Worm (Caenorhabditis elegans) whole organism, L2 larva: Measurements from ENCODE around the gene srx-62.

Experiments
- C34F6.9 ChIP-seq: fragments of 150-350 bp; optimal IDR thresholded peaks from 2 replicates; lab custom pipeline; 2014; ENCODE audit warnings: missing biosample characterization, missing genetic modification characterization
- F13H6.1 ChIP-seq: sonication (generic microtip); optimal IDR thresholded peaks from 2 replicates; lab custom pipeline; 2016; ENCODE audit warnings: missing genetic modification characterization, missing compliant biosample characterization
- R02D3.7 ChIP-seq: fragments of 150-350 bp; optimal IDR thresholded peaks from 2 replicates; lab custom pipeline; 2014; ENCODE audit warnings: missing biosample characterization, missing genetic modification characterization
- alr-1 ChIP-seq: fragments of 150-350 bp; optimal IDR thresholded peaks from 2 replicates; lab custom pipeline; 2014; ENCODE audit warnings: missing biosample characterization, missing genetic modification characterization
- blmp-1 ChIP-seq: sonication (generic microtip); optimal IDR thresholded peaks from 2 replicates; lab custom pipeline; 2017; ENCODE audit warnings: missing genetic modification characterization, mild to moderate bottlenecking, missing compliant biosample characterization, antibody characterized with exemption, moderate library complexity; ENCODE audit not compliant: insufficient read depth
- ceh-82 ChIP-seq: fragments of 150-350 bp; optimal IDR thresholded peaks from 2 replicates; lab custom pipeline; 2014; ENCODE audit warnings: missing biosample characterization, missing genetic modification characterization
- crh-2 ChIP-seq: sonication (generic microtip); optimal IDR thresholded peaks from 2 replicates; lab custom pipeline; 2017; ENCODE audit warnings: missing biosample characterization, missing genetic modification characterization
- dmd-4 ChIP-seq: sonication (generic microtip); optimal IDR thresholded peaks from 2 replicates; lab custom pipeline; 2017; ENCODE audit warnings: missing biosample characterization, missing genetic modification characterization
- egl-27 ChIP-seq: sonication (generic microtip); optimal IDR thresholded peaks from 3 replicates; lab custom pipeline; 2017; ENCODE audit warnings: missing biosample characterization, missing genetic modification reagents, missing genetic modification characterization
- fos-1 ChIP-seq: fragments of 150-350 bp; optimal IDR thresholded peaks from 2 replicates; lab custom pipeline; 2014; ENCODE audit warnings: missing biosample characterization, missing genetic modification characterization
- lin-13 ChIP-seq: fragments of 150-350 bp; optimal IDR thresholded peaks from 2 replicates; lab custom pipeline; 2014; ENCODE audit warnings: missing biosample characterization, missing genetic modification reagents, missing genetic modification characterization
- lin-39 ChIP-seq: fragments of 150-350 bp; optimal IDR thresholded peaks from 2 replicates; lab custom pipeline; 2014; ENCODE audit warnings: missing biosample characterization, missing genetic modification reagents, missing genetic modification characterization
- mab-5 ChIP-seq: fragments of 150-350 bp; optimal IDR thresholded peaks from 2 replicates; lab custom pipeline; 2014; ENCODE audit warnings: missing biosample characterization, missing genetic modification characterization
- mbf-1 ChIP-seq: sonication (generic microtip); optimal IDR thresholded peaks from 2 replicates; lab custom pipeline; 2017; ENCODE audit warnings: missing biosample characterization, missing genetic modification characterization
- mdl-1 ChIP-seq, 2 experiments: fragments of 150-350 bp in 1 of 2; sonication (generic microtip) in 1 of 2; optimal IDR thresholded peaks; 2 replicates each; lab custom pipeline; 2017; ENCODE audit warnings: missing biosample characterization in 2 of 2, missing genetic modification characterization in 2 of 2
- nhr-10 ChIP-seq: sonication (generic microtip); optimal IDR thresholded peaks from 2 replicates; lab custom pipeline; 2017; ENCODE audit warnings: missing biosample characterization, missing genetic modification characterization
- nhr-11 ChIP-seq: fragments of 150-350 bp; optimal IDR thresholded peaks from 2 replicates; lab custom pipeline; 2014; ENCODE audit warnings: missing biosample characterization, missing genetic modification characterization
- nhr-129 ChIP-seq: fragments of 150-350 bp; optimal IDR thresholded peaks from 2 replicates; lab custom pipeline; 2014; ENCODE audit warnings: missing biosample characterization, missing genetic modification characterization
- nhr-21 ChIP-seq: fragments of 150-350 bp; optimal IDR thresholded peaks from 2 replicates; lab custom pipeline; 2014; ENCODE audit warnings: missing biosample characterization, missing genetic modification characterization
- nhr-23 ChIP-seq: fragments of 150-350 bp; optimal IDR thresholded peaks from 2 replicates; lab custom pipeline; 2014; ENCODE audit warnings: missing biosample characterization, missing genetic modification reagents, missing genetic modification characterization
- nhr-237 ChIP-seq: fragments of 150-350 bp; optimal IDR thresholded peaks from 2 replicates; lab custom pipeline; 2014; ENCODE audit warnings: missing biosample characterization, missing genetic modification characterization
- nhr-77 ChIP-seq: fragments of 150-350 bp; optimal IDR thresholded peaks from 2 replicates; lab custom pipeline; 2014; ENCODE audit warnings: missing biosample characterization, missing genetic modification characterization
- peb-1 ChIP-seq: fragments of 150-350 bp; optimal IDR thresholded peaks from 2 replicates; lab custom pipeline; 2014; ENCODE audit warnings: missing biosample characterization, missing genetic modification characterization
- sem-4 ChIP-seq: fragments of 150-350 bp; optimal IDR thresholded peaks from 2 replicates; lab custom pipeline; 2014; ENCODE audit warnings: missing biosample characterization, missing genetic modification reagents, missing genetic modification characterization
- skn-1 ChIP-seq: sonication (generic microtip); optimal IDR thresholded peaks from 2 replicates; lab custom pipeline; 2017; ENCODE audit warnings: missing biosample characterization, missing genetic modification characterization
- sma-3 ChIP-seq: sonication (generic microtip); optimal IDR thresholded peaks from 2 replicates; lab custom pipeline; 2016; ENCODE audit warnings: missing genetic modification reagents, missing genetic modification characterization, missing compliant biosample characterization
- sma-9 ChIP-seq, 2 experiments: fragments of 150-350 bp in 1 of 2; sonication (generic microtip) in 1 of 2; optimal IDR thresholded peaks; 2 replicates each; lab custom pipeline; 2014 to 2016; ENCODE audit warnings: missing genetic modification characterization in 2 of 2, mild to moderate bottlenecking in 1 of 2, missing biosample characterization in 1 of 2, missing compliant biosample characterization in 1 of 2, missing genetic modification reagents in 1 of 2, moderate library complexity in 1 of 2
- unc-55 ChIP-seq: fragments of 150-350 bp; sonication (generic microtip); optimal IDR thresholded peaks from 3 replicates; lab custom pipeline; 2014; ENCODE audit warnings: missing biosample characterization, missing genetic modification reagents, missing genetic modification characterization
- unc-62 ChIP-seq: fragments of 150-350 bp; optimal IDR thresholded peaks from 2 replicates; lab custom pipeline; 2014; ENCODE audit warnings: missing biosample characterization, missing genetic modification reagents, missing genetic modification characterization
- zag-1 ChIP-seq: fragments of 150-350 bp; optimal IDR thresholded peaks from 2 replicates; lab custom pipeline; 2014; ENCODE audit warnings: missing biosample characterization, missing genetic modification characterization
- ztf-11 ChIP-seq: sonication (generic microtip); optimal IDR thresholded peaks from 2 replicates; lab custom pipeline; 2017; ENCODE audit warnings: missing biosample characterization, missing genetic modification characterization
- ztf-4 ChIP-seq: fragments of 150-350 bp; optimal IDR thresholded peaks from 2 replicates; lab custom pipeline; 2014; ENCODE audit warnings: missing biosample characterization, missing genetic modification characterization

Gene srx-62

DNA sequence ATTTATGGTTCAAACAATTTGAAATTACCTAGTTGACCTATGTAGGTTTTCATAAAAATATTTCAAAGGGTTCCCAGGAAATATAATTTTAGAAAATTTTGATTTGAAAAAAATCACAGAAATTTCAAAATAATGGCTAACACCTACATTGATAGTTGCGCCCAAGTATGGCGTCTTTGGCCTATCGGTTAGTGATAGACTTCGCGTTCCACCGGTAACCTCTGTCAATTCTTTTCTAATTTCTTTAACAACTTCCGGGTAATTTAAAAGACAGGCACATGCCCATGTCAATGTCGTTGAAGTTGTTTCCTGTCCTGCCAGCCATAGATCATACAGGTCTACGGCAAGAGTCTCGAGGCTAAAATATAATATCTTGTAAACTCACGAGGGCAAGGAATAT is 26.8 kb downstream of the srx-62 start:
- TF ChIP-seq sma-9 (GFP tag; optimal IDR thresholded peaks at IDR 0.05; lab: Kevin White, UChicago) (no peak), sma-9 (tag; optimal IDR thresholded peaks at IDR 0.05; lab: Kevin White, UChicago) (no peak), lin-39 (tag; lab: Kevin White, UChicago) (no peak), dmd-4 (tag; lab: Kevin White, UChicago) (no peak), peb-1 (tag; lab: Kevin White, UChicago) (no peak), nhr-10 (tag; lab: Kevin White, UChicago) (no peak), mdl-1 (tag; optimal IDR thresholded peaks at IDR 0.05; lab: Kevin White, UChicago) (no peak), mab-5 (tag; lab: Kevin White, UChicago) (no peak), unc-55 (GFP tag; lab: Kevin White, UChicago) (no peak), ztf-11 (tag; lab: Kevin White, UChicago) (no peak), fos-1 (tag; lab: Kevin White, UChicago) (no peak), nhr-129 (tag; lab: Kevin White, UChicago) (no peak), F13H6.1 (no peak), R02D3.7 (tag; lab: Kevin White, UChicago) (no peak), nhr-21 (tag; lab: Kevin White, UChicago) (no peak)

- no peak for TF ChIP-seq lin-13 (GFP tag; lab: Kevin White, UChicago)
- TF ChIP-seq nhr-237 = no peak
- no peak for TF ChIP-seq ceh-82 (tag; lab: Kevin White, UChicago)
- no peak for TF ChIP-seq blmp-1
- peak; percentile 31 for TF ChIP-seq sma-9 (GFP tag; optimal IDR thresholded peaks at IDR 0.05; lab: Kevin White, UChicago)
- TF ChIP-seq sma-9 (tag; optimal IDR thresholded peaks at IDR 0.05; lab: Kevin White, UChicago) = no peak
- no peak for TF ChIP-seq nhr-11
- TF ChIP-seq, all 48 proteins: peak for 1
Measured at ce11 chrV:3967762-3968161, 28.0 kb downstream of the srx-62 start, which contains the start of gene cyp-34A8. TSS of gene cyp-34A8 (minus strand) at chrV:3967823.

- TF ChIP-seq lin-13 (GFP tag; lab: Kevin White, UChicago) = no peak
- TF ChIP-seq peb-1 (tag; lab: Kevin White, UChicago) = no peak
- no peak for TF ChIP-seq lin-39 (tag; lab: Kevin White, UChicago)
- TF ChIP-seq blmp-1 = no peak
- no peak for TF ChIP-seq fos-1 (tag; lab: Kevin White, UChicago)
- TF ChIP-seq alr-1 (tag; lab: Kevin White, UChicago) = no peak
- TF ChIP-seq nhr-11 = no peak
Measured at ce11 chrV:3963715-3964114, 32.0 kb downstream of the srx-62 start, which contains the start of gene cyp-34A7. TSS of gene cyp-34A7 (minus strand) at chrV:3963815.

DNA sequence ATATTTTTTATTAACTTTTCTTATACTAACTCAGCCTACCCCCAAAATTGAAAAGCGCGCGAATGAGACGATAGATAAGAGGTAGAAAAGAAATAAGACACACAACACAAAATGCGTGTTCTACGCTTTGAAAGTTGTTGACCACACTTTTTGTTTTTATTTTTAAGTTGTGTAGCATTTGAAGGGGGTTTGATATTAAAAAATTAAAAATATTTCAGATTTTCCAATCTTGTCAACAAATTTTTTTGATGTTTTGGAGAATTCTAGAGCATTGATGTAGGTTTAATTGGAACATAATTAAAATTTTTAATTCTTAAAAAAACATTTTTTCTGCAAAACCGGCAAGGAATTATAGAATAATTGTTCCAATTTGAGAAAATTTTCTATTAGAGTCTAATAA is 34.5 kb downstream of the srx-62 start, which contains the start of gene cyp-34A6:
TSS of gene cyp-34A6 (minus strand) at position 101 of the 400 bp plus-strand sequence.
- TF ChIP-seq mbf-1 (no peak), ceh-82 (tag; lab: Kevin White, UChicago) (no peak), lin-39 (tag; lab: Kevin White, UChicago) (no peak), unc-62 (no peak), egl-27 (tag; lab: Kevin White, UChicago) (no peak), nhr-23 (tag; lab: Kevin White, UChicago) (no peak), zag-1 (no peak), mdl-1 (tag; optimal IDR thresholded peaks at IDR 0.05; lab: Kevin White, UChicago) (no peak)

ce11 chrV:3957608-3958007 is 38.1 kb downstream of the srx-62 start, which contains the start of gene cyp-34A5:
TSS of gene cyp-34A5 (minus strand) at chrV:3957708.
- TF ChIP-seq nhr-21 (tag; lab: Kevin White, UChicago) (no peak), mab-5 (tag; lab: Kevin White, UChicago) (no peak), zag-1 (no peak), F13H6.1 (no peak), ztf-4 (no peak), sem-4 (no peak), lin-13 (GFP tag; lab: Kevin White, UChicago) (no peak)

DNA sequence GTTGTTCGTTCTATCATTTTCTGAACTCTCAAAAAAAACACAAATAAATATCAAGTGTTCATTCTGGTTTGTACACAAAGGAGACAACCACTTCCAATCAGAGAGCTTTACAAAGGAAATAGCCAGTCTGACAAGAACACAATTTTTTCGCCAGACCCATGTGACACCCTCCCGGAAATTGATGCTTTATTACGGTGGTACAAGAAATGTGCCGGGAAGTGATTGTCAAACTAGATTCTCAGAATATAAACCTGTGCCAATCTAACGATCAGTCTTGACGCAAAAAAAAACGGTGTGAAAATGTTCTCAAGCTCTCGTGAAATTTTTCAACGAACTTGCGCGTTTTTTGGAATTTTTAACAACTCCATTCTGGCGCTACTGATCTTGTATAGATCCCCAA is 42.0 kb downstream of the srx-62 start, which contains the start of gene str-247:
TSS of gene str-247 (plus strand) at position 301 of the 400 bp plus-strand sequence.
- TF ChIP-seq skn-1 (tag; lab: Kevin White, UChicago) (no peak), ztf-4 (no peak), crh-2 (tag; lab: Kevin White, UChicago) (no peak), sma-3 (no peak), egl-27 (tag; lab: Kevin White, UChicago) (no peak), lin-13 (GFP tag; lab: Kevin White, UChicago) (no peak), nhr-77 (tag; lab: Kevin White, UChicago) (no peak), zag-1 (no peak), lin-39 (tag; lab: Kevin White, UChicago) (no peak), mbf-1 (no peak), C34F6.9 (tag; lab: Kevin White, UChicago) (no peak), ceh-82 (tag; lab: Kevin White, UChicago) (no peak), unc-55 (GFP tag; lab: Kevin White, UChicago) (no peak), unc-62 (no peak), mab-5 (tag; lab: Kevin White, UChicago) (no peak)
